Worm (Caenorhabditis elegans): ENCODE data around the gene F10B5.3.

ce11 chrII:8127290-8127689, 22.5 kb downstream of the F10B5.3 start:
- TF ChIP-seq dao-5 (tag; optimal IDR thresholded peaks at IDR 0.05) (no peak), him-1 (tag; optimal IDR thresholded peaks at IDR 0.05) (no peak), W03F9.2 (tag; optimal IDR thresholded peaks at IDR 0.05) (no peak)

All from whole organism, L4/young adult.